Fruit fly (Drosophila melanogaster): ENCODE data around the gene trh.

DNA sequence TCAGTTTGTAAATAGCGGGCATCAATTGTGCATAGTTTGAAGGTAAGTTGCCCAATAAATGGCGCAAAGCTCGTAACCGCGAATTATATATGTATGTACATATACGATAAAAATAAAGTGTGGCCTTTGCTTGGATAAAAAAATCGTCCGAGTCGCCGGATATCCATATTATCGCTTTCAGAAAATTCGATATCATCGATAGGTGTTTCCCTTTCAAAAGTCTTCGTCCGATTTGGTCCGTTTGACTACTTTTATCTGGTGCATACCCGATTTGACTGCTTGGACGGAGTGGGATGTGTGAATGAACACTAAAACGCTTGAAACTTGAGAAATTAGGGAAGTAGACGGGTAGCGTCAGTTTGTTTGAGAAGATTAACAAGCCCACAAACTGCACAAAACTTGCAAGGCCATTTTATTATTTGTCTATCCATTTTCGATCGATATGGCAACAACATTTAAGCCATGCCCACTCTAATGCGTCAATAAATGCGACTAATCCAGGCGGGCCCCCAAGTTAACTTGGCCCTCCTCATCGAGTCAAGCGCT lies 63.2 kb downstream of the trh start:
- no peak for TF ChIP-seq fru (GFP tag; optimal IDR thresholded peaks at IDR 0.05)
- no peak for TF ChIP-seq ey (GFP tag; optimal IDR thresholded peaks at IDR 0.05)
- TF ChIP-seq dl (GFP tag; optimal IDR thresholded peaks at IDR 0.05; ENCODE audit: insufficient read depth in 1 of 2, partially characterized antibody in 2 of 2) = no peak
- peak; percentile 12 for TF ChIP-seq CG9705 (GFP tag; optimal IDR thresholded peaks at IDR 0.05)
- no peak for TF ChIP-seq brk (GFP tag; optimal IDR thresholded peaks at IDR 0.05)
- no peak for TF ChIP-seq usp (GFP tag; optimal IDR thresholded peaks at IDR 0.05)
- no peak for TF ChIP-seq Abd-B (GFP tag; optimal IDR thresholded peaks at IDR 0.05)
- no peak for TF ChIP-seq Mio (GFP tag; optimal IDR thresholded peaks at IDR 0.05)
- no peak for TF ChIP-seq br (GFP tag; optimal IDR thresholded peaks at IDR 0.05)
- TF ChIP-seq OdsH (GFP tag; optimal IDR thresholded peaks at IDR 0.05) = no peak

All from whole organism, wandering third instar larva.